Worm (Caenorhabditis elegans) whole organism, L4 larva: Measurements from ENCODE around the gene sre-37.

Source experiments
- ama-1 ChIP-seq: fragments of 150-350 bp; optimal IDR thresholded peaks from 2 replicates; lab custom pipeline; 2014; ENCODE audit warnings: inconsistent platforms, mixed read lengths
- ctbp-1 ChIP-seq: fragments of 200-800 bp; sonication (Bioruptor generic); IDR thresholded peaks from 2 replicates; pipeline ENCODE4 v1.3.6; 2022; ENCODE audit warnings: missing genetic modification reagents, missing genetic modification characterization, missing compliant biosample characterization
- fos-1 ChIP-seq: fragments of 150-350 bp; optimal IDR thresholded peaks from 2 replicates; lab custom pipeline; 2014; ENCODE audit warnings: missing biosample characterization, missing genetic modification characterization
- jun-1 ChIP-seq: fragments of 150-350 bp; optimal IDR thresholded peaks from 2 replicates; lab custom pipeline; 2014; ENCODE audit warnings: missing biosample characterization, missing genetic modification reagents, missing genetic modification characterization
- lin-39 ChIP-seq: fragments of 150-350 bp; optimal IDR thresholded peaks from 2 replicates; lab custom pipeline; 2014; ENCODE audit warnings: missing biosample characterization, missing genetic modification reagents, missing genetic modification characterization
- nhr-42 ChIP-seq: fragments of 200-800 bp; sonication (Bioruptor generic); IDR thresholded peaks from 2 replicates; pipeline ENCODE4 v1.3.6; 2022; ENCODE audit warnings: missing genetic modification characterization, missing compliant biosample characterization
- zip-11 ChIP-seq: fragments of 200-800 bp; sonication (Bioruptor generic); IDR thresholded peaks from 2 replicates; pipeline ENCODE4 v1.3.6; 2022; ENCODE audit warnings: missing genetic modification characterization, missing compliant biosample characterization

DNA sequence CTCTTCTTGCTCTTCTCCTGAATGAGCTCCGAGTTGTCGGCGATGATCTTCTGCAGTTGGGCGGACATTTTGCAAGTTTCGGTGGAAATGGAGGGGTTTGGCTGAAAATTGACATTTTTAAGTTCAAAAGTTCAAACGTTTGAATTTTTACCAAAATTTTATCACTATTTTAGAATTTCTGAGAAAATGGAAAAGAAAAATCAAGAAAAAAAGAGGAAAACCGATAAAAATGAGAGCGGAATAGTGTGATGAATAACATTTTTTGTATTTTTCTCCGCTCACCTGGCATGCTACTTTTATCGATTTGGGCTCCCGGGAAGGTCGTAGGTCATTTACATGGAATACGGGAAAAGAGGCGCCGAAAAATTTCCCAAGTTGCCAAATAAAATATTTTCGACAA is 19.4 kb downstream of the sre-37 start, which contains the start of gene F15A4.10:
- TF ChIP-seq ama-1 (lab: Kevin White, UChicago) (no peak), nhr-42 (GFP tag; lab: Robert Waterston, UW) (no peak), lin-39 (no peak), zip-11 (no peak), fos-1 (tag; lab: Kevin White, UChicago) (no peak), jun-1 (tag; lab: Kevin White, UChicago) (no peak), ctbp-1 (GFP tag; lab: Robert Waterston, UW) (no peak)
